Fruit fly (Drosophila melanogaster) whole organism, adult: ENCODE measurements around the gene hdly.

Experiments used
- CG12768 ChIP-seq: fragments of 200-800 bp; sonication (Bioruptor generic); optimal IDR thresholded peaks from 2 replicates; lab custom pipeline; 2017; ENCODE audit warnings: missing biosample characterization, missing genetic modification characterization, mild to moderate bottlenecking, moderate library complexity, missing genetic modification reagents
- CG14711 ChIP-seq: fragments of 200-800 bp; sonication (Bioruptor generic); optimal IDR thresholded peaks from 2 replicates; lab custom pipeline; 2018; ENCODE audit warnings: missing biosample characterization, mild to moderate bottlenecking, missing genetic modification characterization, moderate library complexity
- CG33017 ChIP-seq: fragments of 200-800 bp; sonication (Bioruptor generic); optimal IDR thresholded peaks from 2 replicates; lab custom pipeline; 2018; ENCODE audit warnings: missing biosample characterization, mild to moderate bottlenecking, missing genetic modification characterization, moderate library complexity
- CG7045 ChIP-seq: fragments of 200-800 bp; sonication (Bioruptor generic); optimal IDR thresholded peaks from 2 replicates; lab custom pipeline; 2017; ENCODE audit warnings: missing biosample characterization, mild to moderate bottlenecking, missing genetic modification characterization
- CG7101 ChIP-seq: fragments of 200-800 bp; sonication (Bioruptor generic); optimal IDR thresholded peaks from 2 replicates; lab custom pipeline; 2018; ENCODE audit warnings: missing biosample characterization, mild to moderate bottlenecking, missing genetic modification characterization, moderate library complexity
- Crg-1 ChIP-seq: fragments of 200-800 bp; sonication (Bioruptor generic); optimal IDR thresholded peaks from 2 replicates; lab custom pipeline; 2016; ENCODE audit warnings: missing biosample characterization, missing genetic modification characterization
- Hr96 ChIP-seq: fragments of 200-800 bp; sonication (Bioruptor generic); optimal IDR thresholded peaks from 2 replicates; lab custom pipeline; 2016; ENCODE audit warnings: missing biosample characterization, missing genetic modification characterization
- Mnt ChIP-seq: fragments of 200-800 bp; sonication (Bioruptor generic); optimal IDR thresholded peaks from 2 replicates; lab custom pipeline; 2016; ENCODE audit warnings: missing biosample characterization, mild to moderate bottlenecking, missing genetic modification characterization
- kay ChIP-seq: fragments of 200-800 bp; sonication (Bioruptor generic); peaks from one replicate; lab custom pipeline; 2016; ENCODE audit warnings: missing biosample characterization, missing genetic modification characterization, borderline replicate concordance
- tj ChIP-seq: fragments of 200-800 bp; sonication (Bioruptor generic); optimal IDR thresholded peaks from 3 replicates; lab custom pipeline; 2017; ENCODE audit warnings: missing biosample characterization, mild to moderate bottlenecking, missing genetic modification characterization, moderate library complexity
- toe ChIP-seq: fragments of 200-800 bp; sonication (Bioruptor generic); optimal IDR thresholded peaks from 2 replicates; lab custom pipeline; 2016; ENCODE audit warnings: missing biosample characterization, missing genetic modification characterization

dm6 chr3R:20949749-20950676 lies 35.9 kb downstream of the hdly start:
- TF ChIP-seq toe (GFP tag; lab: Kevin White, UChicago) (no peak), Crg-1 (no peak), CG33017 (tag; lab: Kevin White, UChicago) (peak; percentile 25), Mnt (no peak), kay (GFP tag; lab: Kevin White, UChicago) (peak; percentile 48), Hr96 (GFP tag; lab: Kevin White, UChicago) (no peak), tj (GFP tag; lab: Kevin White, UChicago) (no peak), CG14711 (tag; lab: Kevin White, UChicago) (peak; percentile 89), CG7101 (tag; lab: Kevin White, UChicago) (no peak), CG12768 (GFP tag; lab: Kevin White, UChicago) (no peak), CG7045 (GFP tag; lab: Kevin White, UChicago) (no peak)
